Fruit fly (Drosophila melanogaster): Measurements from ENCODE around the gene Ccp84Ab.

Gene Ccp84Ab

DNA sequence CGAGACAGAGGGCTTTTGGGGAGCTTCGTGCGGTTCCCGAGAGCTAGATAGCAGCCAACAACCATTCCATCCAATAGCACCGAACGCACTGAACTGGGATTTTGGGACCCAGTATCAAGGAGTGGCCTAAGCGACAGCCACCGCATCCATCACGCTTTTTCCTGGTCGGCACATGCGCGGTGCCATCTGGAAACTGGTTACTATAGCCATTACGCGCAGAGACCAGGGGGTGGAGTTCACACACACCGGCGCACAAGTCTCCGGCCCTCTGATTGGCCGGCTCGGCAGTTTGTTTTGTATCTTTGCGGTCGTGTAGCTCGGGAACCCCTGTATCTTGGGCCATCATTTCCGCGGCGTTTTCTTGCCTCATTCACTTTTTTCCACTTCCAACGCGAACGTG, 39.3 kb upstream of the Ccp84Ab start, which contains the start of gene pb:
TSS of gene pb (minus strand) at position 81 of the 400 bp plus-strand sequence.
- no peak for TF ChIP-seq CG3032 (tag; optimal IDR thresholded peaks at IDR 0.05)
- TF ChIP-seq eg (GFP tag; IDR thresholded peaks at IDR 0.05), result 0 out of 3 replicates have a peak, but pooled peaks have one; percentile 12

DNA sequence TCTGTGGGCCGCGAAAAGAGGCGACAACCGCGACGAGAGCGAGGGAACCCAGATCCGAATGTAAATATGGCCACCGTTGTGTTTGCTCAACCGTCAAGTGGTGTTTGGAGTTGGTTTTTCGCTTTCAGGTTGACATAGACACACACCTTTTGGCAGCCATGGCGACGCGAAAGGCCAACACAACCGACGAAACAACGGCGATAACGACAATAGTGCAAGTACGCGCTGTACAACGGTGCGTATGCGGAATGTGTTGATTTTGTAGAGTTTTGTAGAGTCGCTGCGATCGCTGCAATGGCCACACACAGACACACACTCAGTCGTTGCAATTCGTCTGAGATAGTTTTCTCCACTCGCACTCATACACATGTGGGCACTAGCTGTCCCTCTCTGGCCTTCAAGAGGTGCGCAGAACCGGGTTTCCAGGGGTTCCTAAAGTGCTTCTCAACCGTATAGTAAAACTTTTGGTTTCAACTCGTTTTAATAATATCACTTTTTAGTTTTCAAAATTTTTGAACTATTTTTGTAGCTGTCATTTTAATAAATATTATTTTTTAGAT, 38.8 kb upstream of the Ccp84Ab start:
- no peak for TF ChIP-seq Sox102F (GFP tag; optimal IDR thresholded peaks at IDR 0.05)
- TF ChIP-seq Eip78C (GFP tag), result peak; percentile 18
- TF ChIP-seq Ets96B (tag; optimal IDR thresholded peaks at IDR 0.05), result no peak
- TF ChIP-seq CG6792 (GFP tag; optimal IDR thresholded peaks at IDR 0.05), result no peak
- no peak for TF ChIP-seq salr (GFP tag; optimal IDR thresholded peaks at IDR 0.05)
- no peak for TF ChIP-seq CG8632 (GFP tag; optimal IDR thresholded peaks at IDR 0.05)
- TF ChIP-seq CG3032 (tag; optimal IDR thresholded peaks at IDR 0.05), result no peak
- no peak for TF ChIP-seq CG10669 (GFP tag; optimal IDR thresholded peaks at IDR 0.05)
- TF ChIP-seq svp (GFP tag), result peak; percentile 30
- no peak for TF ChIP-seq CG7368 (GFP tag; optimal IDR thresholded peaks at IDR 0.05)
- peak; percentile 28 for TF ChIP-seq fkh (GFP tag; optimal IDR thresholded peaks at IDR 0.05)
- no peak for TF ChIP-seq Hr39 (GFP tag; optimal IDR thresholded peaks at IDR 0.05)
- no peak for TF ChIP-seq Eip93F (GFP tag; optimal IDR thresholded peaks at IDR 0.05)
- no peak for TF ChIP-seq CG6854 (GFP tag; optimal IDR thresholded peaks at IDR 0.05)
- TF ChIP-seq CG4318 (GFP tag; optimal IDR thresholded peaks at IDR 0.05), result no peak

DNA sequence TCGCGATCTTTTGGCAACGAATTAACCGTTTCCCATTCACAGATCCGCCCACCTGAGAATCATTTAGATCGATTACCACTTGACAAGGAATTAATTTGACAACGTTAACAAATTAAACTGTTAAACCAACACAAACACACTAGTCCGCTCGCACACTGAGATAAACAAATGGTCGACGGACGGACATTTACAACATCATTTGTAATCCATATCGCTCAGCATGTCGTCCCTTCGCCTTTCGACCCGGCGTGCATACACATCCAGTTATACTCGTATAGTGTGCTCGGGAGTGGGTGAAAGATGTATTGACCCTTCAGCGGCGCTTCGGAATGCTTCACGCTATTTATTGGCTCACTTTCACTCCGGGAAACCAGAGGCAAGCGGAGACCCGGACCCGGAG, 33.0 kb upstream of the Ccp84Ab start:
- TF ChIP-seq CG15336 (GFP tag; IDR thresholded peaks at IDR 0.05) (no peak), eg (GFP tag; IDR thresholded peaks at IDR 0.05) (no peak), lz (GFP tag; optimal IDR thresholded peaks at IDR 0.05) (no peak), pdm3 (GFP tag; optimal IDR thresholded peaks at IDR 0.05) (no peak), svp (GFP tag) (no peak), OdsH (GFP tag; optimal IDR thresholded peaks at IDR 0.05) (no peak)

DNA sequence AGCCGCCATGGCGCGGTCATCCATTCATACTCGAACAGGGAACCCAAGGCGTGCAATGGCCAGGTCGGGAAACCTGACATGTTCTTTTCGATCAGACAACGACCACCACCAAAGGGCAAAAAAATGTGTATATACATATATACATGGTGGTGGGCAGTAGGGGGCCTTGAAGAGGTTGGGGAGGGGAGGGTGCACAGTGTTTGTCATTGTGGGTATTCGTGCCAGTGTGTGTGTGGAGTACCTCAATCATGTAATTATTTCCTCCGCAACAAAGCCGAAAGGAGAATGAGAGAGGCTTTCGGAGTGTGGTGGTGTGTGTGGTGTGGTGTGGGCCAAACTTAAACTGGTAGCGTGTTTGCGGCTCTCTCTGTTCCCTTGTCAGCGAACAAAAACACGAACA, 23.4 kb upstream of the Ccp84Ab start:
- TF ChIP-seq CG16779 (tag; optimal IDR thresholded peaks at IDR 0.05) (no peak), esn (GFP tag; optimal IDR thresholded peaks at IDR 0.05) (no peak), Sox102F (GFP tag; optimal IDR thresholded peaks at IDR 0.05) (no peak), vri (GFP tag; optimal IDR thresholded peaks at IDR 0.05) (no peak), ss (GFP tag; optimal IDR thresholded peaks at IDR 0.05) (peak in 1 of 2 experiments; percentile 62)

DNA sequence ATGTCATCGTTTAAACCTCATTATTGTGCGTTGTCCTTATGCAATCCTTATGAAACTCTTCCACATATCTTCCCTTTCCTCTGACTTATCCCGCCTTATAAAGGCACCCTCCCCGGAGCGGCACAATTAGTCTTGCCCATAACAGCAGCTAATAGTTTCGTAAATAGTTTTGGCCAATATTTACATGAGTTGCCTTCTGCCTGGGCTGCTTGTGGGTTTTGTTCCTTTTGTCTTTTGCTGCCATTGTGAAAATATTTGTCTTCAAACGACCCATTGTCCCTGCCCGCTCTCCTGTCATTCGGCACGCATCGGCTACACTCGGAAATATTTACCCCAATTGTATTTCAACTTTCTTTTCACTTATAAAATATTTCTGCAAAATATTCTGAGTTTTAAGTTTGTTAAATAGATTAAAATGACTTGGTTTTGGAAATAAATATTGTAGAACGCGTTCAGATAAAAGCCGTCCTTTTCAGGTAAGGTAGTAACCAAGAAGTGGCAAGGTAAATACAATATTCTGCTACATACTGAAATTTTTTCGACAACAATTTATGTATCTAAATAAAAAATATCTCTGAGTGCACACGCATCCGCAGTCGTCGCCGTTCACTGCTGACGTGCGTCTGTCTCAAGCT, 21.0 kb upstream of the Ccp84Ab start:
- TF ChIP-seq CG6808 (GFP tag; optimal IDR thresholded peaks at IDR 0.05) (peak; percentile 4), Eip78C (GFP tag) (peak; percentile 27), topi (GFP tag; optimal IDR thresholded peaks at IDR 0.05) (no peak), CG4318 (GFP tag; optimal IDR thresholded peaks at IDR 0.05) (no peak), CG10631 (GFP tag; optimal IDR thresholded peaks at IDR 0.05) (peak; percentile 16), CG11902 (GFP tag; optimal IDR thresholded peaks at IDR 0.05) (no peak), Sox102F (GFP tag; optimal IDR thresholded peaks at IDR 0.05) (no peak), Ets21C (GFP tag; optimal IDR thresholded peaks at IDR 0.05) (no peak), CG8119 (GFP tag; IDR thresholded peaks at IDR 0.05) (no peak), CG32006 (GFP tag; optimal IDR thresholded peaks at IDR 0.05) (peak; percentile 37), CG9139 (GFP tag; optimal IDR thresholded peaks at IDR 0.05) (no peak), CG11294 (GFP tag; IDR thresholded peaks at IDR 0.05) (no peak), eg (GFP tag; IDR thresholded peaks at IDR 0.05) (no peak), CG3032 (tag; optimal IDR thresholded peaks at IDR 0.05) (no peak), CG16779 (tag; optimal IDR thresholded peaks at IDR 0.05) (no peak), CG11762 (GFP tag; optimal IDR thresholded peaks at IDR 0.05; ENCODE audit: insufficient read depth) (no peak), fd59A (GFP tag; optimal IDR thresholded peaks at IDR 0.05) (no peak), CG6854 (GFP tag; optimal IDR thresholded peaks at IDR 0.05) (no peak), CG3919 (GFP tag; optimal IDR thresholded peaks at IDR 0.05) (peak; percentile 1), CG8632 (GFP tag; optimal IDR thresholded peaks at IDR 0.05) (no peak), Ets96B (tag; optimal IDR thresholded peaks at IDR 0.05) (no peak), CG15336 (GFP tag; IDR thresholded peaks at IDR 0.05) (no peak), CG6792 (GFP tag; optimal IDR thresholded peaks at IDR 0.05) (no peak), acj6 (GFP tag; optimal IDR thresholded peaks at IDR 0.05) (no peak), net (GFP tag; optimal IDR thresholded peaks at IDR 0.05) (no peak), CG10669 (GFP tag; optimal IDR thresholded peaks at IDR 0.05) (peak; percentile 23), svp (GFP tag) (peak; percentile 58), Sox14 (GFP tag; optimal IDR thresholded peaks at IDR 0.05) (no peak), dac (GFP tag; optimal IDR thresholded peaks at IDR 0.05) (no peak), cyc (GFP tag; optimal IDR thresholded peaks at IDR 0.05) (no peak), fkh (GFP tag; optimal IDR thresholded peaks at IDR 0.05) (peak; percentile 37)

Data from whole organism, prepupa.